Fruit fly (Drosophila melanogaster) whole organism, embryonic: ENCODE measurements around the gene CG14154.

Experiments
- BEAF-32 ChIP-seq: fragments of 200-800 bp; sonication (Bioruptor generic); optimal IDR thresholded peaks from 3 replicates; lab custom pipeline; 2017; ENCODE audit warnings: missing biosample characterization, missing genetic modification characterization, mild to moderate bottlenecking, moderate library complexity, missing genetic modification reagents
- CG10274 ChIP-seq: fragments of 200-800 bp; sonication (Bioruptor generic); optimal IDR thresholded peaks from 3 replicates; lab custom pipeline; 2017; ENCODE audit warnings: missing biosample characterization, mild to moderate bottlenecking, missing genetic modification characterization
- CG12236 ChIP-seq: fragments of 200-800 bp; sonication (Bioruptor generic); optimal IDR thresholded peaks from 2 replicates; lab custom pipeline; 2016; ENCODE audit warnings: missing biosample characterization, missing genetic modification characterization
- CG12744 ChIP-seq: fragments of 200-800 bp; sonication (Bioruptor generic); optimal IDR thresholded peaks from 2 replicates; lab custom pipeline; 2016; ENCODE audit warnings: missing biosample characterization, missing genetic modification characterization
- CG12942 ChIP-seq: fragments of 200-800 bp; sonication (Bioruptor generic); optimal IDR thresholded peaks from 3 replicates; lab custom pipeline; 2016; ENCODE audit warnings: missing biosample characterization, missing genetic modification characterization
- CG14860 ChIP-seq: fragments of 200-800 bp; sonication (Bioruptor generic); IDR thresholded peaks from 3 replicates; pipeline ENCODE4 v1.3.6; 2022; ENCODE audit warnings: missing biosample characterization, missing genetic modification characterization; ENCODE audit not compliant: partially characterized antibody
- CG15269 ChIP-seq: fragments of 200-800 bp; sonication (Bioruptor generic); optimal IDR thresholded peaks from 2 replicates; lab custom pipeline; 2018; ENCODE audit warnings: missing biosample characterization, mild to moderate bottlenecking, missing genetic modification characterization, moderate library complexity
- CG15696 ChIP-seq: fragments of 200-800 bp; sonication (Bioruptor generic); optimal IDR thresholded peaks from 2 replicates; lab custom pipeline; 2019; ENCODE audit warnings: missing biosample characterization, mild to moderate bottlenecking, missing genetic modification characterization, moderate library complexity
- CG16779 ChIP-seq: fragments of 200-800 bp; sonication (Bioruptor generic); IDR thresholded peaks from 2 replicates; pipeline ENCODE4 v1.3.6; 2022; ENCODE audit warnings: missing biosample characterization, missing genetic modification characterization
- CG17186 ChIP-seq: fragments of 200-800 bp; sonication (Bioruptor generic); optimal IDR thresholded peaks from 3 replicates; lab custom pipeline; 2017; ENCODE audit warnings: missing biosample characterization, missing genetic modification reagents, missing genetic modification characterization
- CG2199 ChIP-seq: fragments of 200-800 bp; sonication (Bioruptor generic); IDR thresholded peaks from 3 replicates; pipeline ENCODE4 v1.3.6; 2022; ENCODE audit warnings: missing biosample characterization, missing genetic modification characterization
- CG30020 ChIP-seq: fragments of 200-800 bp; optimal IDR thresholded peaks from 2 replicates; lab custom pipeline; 2019; ENCODE audit warnings: missing biosample characterization, mild to moderate bottlenecking, missing genetic modification characterization, moderate library complexity
- CG3407 ChIP-seq: fragments of 200-800 bp; sonication (Bioruptor generic); optimal IDR thresholded peaks from 2 replicates; lab custom pipeline; 2018; ENCODE audit warnings: missing biosample characterization, mild to moderate bottlenecking, missing genetic modification characterization
- CG4707 ChIP-seq: fragments of 200-800 bp; sonication (Bioruptor generic); optimal IDR thresholded peaks from 2 replicates; lab custom pipeline; 2018; ENCODE audit warnings: missing biosample characterization, mild to moderate bottlenecking, missing genetic modification characterization, moderate library complexity
- CG5245 ChIP-seq: fragments of 200-800 bp; sonication (Bioruptor generic); optimal IDR thresholded peaks from 3 replicates; lab custom pipeline; 2016; ENCODE audit warnings: missing biosample characterization, missing genetic modification characterization
- CG6683 ChIP-seq: fragments of 200-800 bp; sonication (Bioruptor generic); optimal IDR thresholded peaks from 2 replicates; lab custom pipeline; 2017; ENCODE audit warnings: missing biosample characterization, mild to moderate bottlenecking, missing genetic modification characterization, missing genetic modification reagents
- CG7271 ChIP-seq: fragments of 200-800 bp; sonication (Bioruptor generic); optimal IDR thresholded peaks from 2 replicates; lab custom pipeline; 2018; ENCODE audit warnings: missing biosample characterization, mild to moderate bottlenecking, missing genetic modification characterization, moderate library complexity
- CG7745 ChIP-seq: fragments of 200-800 bp; sonication (Bioruptor generic); optimal IDR thresholded peaks from 2 replicates; lab custom pipeline; 2018; ENCODE audit warnings: missing biosample characterization, mild to moderate bottlenecking, missing genetic modification characterization, moderate library complexity
- CG8478 ChIP-seq: fragments of >200 bp; optimal IDR thresholded peaks from 2 replicates; lab custom pipeline; 2018
- CG8944 ChIP-seq: fragments of 200-800 bp; sonication (Bioruptor generic); optimal IDR thresholded peaks from 3 replicates; lab custom pipeline; 2016; ENCODE audit warnings: missing biosample characterization, missing genetic modification characterization
- CG9609 ChIP-seq: fragments of 200-800 bp; sonication (Bioruptor generic); optimal IDR thresholded peaks from 3 replicates; lab custom pipeline; 2016; ENCODE audit warnings: missing biosample characterization, missing genetic modification characterization
- Dfd ChIP-seq, 2 experiments: fragments of >200 bp; optimal IDR thresholded peaks; 2 replicates each; lab custom pipeline; 2017; ENCODE audit warnings: missing biosample characterization in 2 of 2, missing genetic modification characterization in 2 of 2
- Dp ChIP-seq: fragments of 200-800 bp; sonication (Bioruptor generic); optimal IDR thresholded peaks from 2 replicates; lab custom pipeline; 2018; ENCODE audit warnings: missing biosample characterization, mild to moderate bottlenecking, missing genetic modification characterization, moderate library complexity
- Lhr ChIP-seq: fragments of 200-800 bp; sonication (Bioruptor generic); optimal IDR thresholded peaks from 3 replicates; lab custom pipeline; 2017; ENCODE audit warnings: mild to moderate bottlenecking, missing biosample characterization, missing genetic modification reagents, missing genetic modification characterization
- NC2β ChIP-seq: fragments of 200-800 bp; sonication (Bioruptor generic); optimal IDR thresholded peaks from 2 replicates; lab custom pipeline; 2016; ENCODE audit warnings: missing biosample characterization, missing genetic modification characterization
- NfI ChIP-seq: fragments of 200-800 bp; sonication (Bioruptor generic); optimal IDR thresholded peaks from 3 replicates; lab custom pipeline; 2018; ENCODE audit warnings: missing biosample characterization, mild to moderate bottlenecking, missing genetic modification characterization, moderate library complexity
- PHDP ChIP-seq: fragments of 200-800 bp; sonication (Bioruptor generic); optimal IDR thresholded peaks from 3 replicates; lab custom pipeline; 2018; ENCODE audit warnings: missing biosample characterization, mild to moderate bottlenecking, missing genetic modification characterization, moderate library complexity
- Side ChIP-seq: fragments of 200-800 bp; sonication (Bioruptor generic); optimal IDR thresholded peaks from 2 replicates; lab custom pipeline; 2016; ENCODE audit warnings: missing biosample characterization, missing genetic modification characterization
- Sin3A ChIP-seq: fragments of >200 bp; optimal IDR thresholded peaks from 2 replicates; lab custom pipeline; 2018
- Spps ChIP-seq: fragments of 200-800 bp; sonication (Bioruptor generic); optimal IDR thresholded peaks from 2 replicates; lab custom pipeline; 2018; ENCODE audit warnings: missing biosample characterization, mild to moderate bottlenecking, missing genetic modification characterization
- Sry-δ ChIP-seq: fragments of 200-800 bp; sonication (Bioruptor generic); optimal IDR thresholded peaks from 2 replicates; lab custom pipeline; 2016; ENCODE audit warnings: missing biosample characterization, missing genetic modification characterization
- ato ChIP-seq: fragments of 200-800 bp; sonication (Bioruptor generic); IDR thresholded peaks from 2 replicates; pipeline ENCODE4 v1.3.6; 2022; ENCODE audit warnings: missing biosample characterization, missing genetic modification characterization; ENCODE audit not compliant: partially characterized antibody
- bab2 ChIP-seq: fragments of 200-800 bp; sonication (Bioruptor generic); optimal IDR thresholded peaks from 2 replicates; lab custom pipeline; 2016; ENCODE audit warnings: missing biosample characterization, missing genetic modification characterization
- bbx ChIP-seq: fragments of 200-800 bp; sonication (Bioruptor generic); IDR thresholded peaks from 2 replicates; pipeline ENCODE4 v1.3.6; 2022; ENCODE audit warnings: missing biosample characterization, missing genetic modification characterization; ENCODE audit not compliant: partially characterized antibody
- cato ChIP-seq: fragments of 200-800 bp; sonication (Bioruptor generic); optimal IDR thresholded peaks from 2 replicates; lab custom pipeline; 2016; ENCODE audit warnings: missing biosample characterization, missing genetic modification characterization, borderline replicate concordance
- cg ChIP-seq: fragments of 200-800 bp; sonication (Bioruptor generic); optimal IDR thresholded peaks from 3 replicates; lab custom pipeline; 2019; ENCODE audit warnings: missing biosample characterization, mild to moderate bottlenecking, missing genetic modification characterization, moderate library complexity
- chn ChIP-seq: fragments of 200-800 bp; sonication (Bioruptor generic); optimal IDR thresholded peaks from 2 replicates; lab custom pipeline; 2016; ENCODE audit warnings: missing biosample characterization, missing genetic modification characterization
- crc ChIP-seq: fragments of 200-800 bp; sonication (Bioruptor generic); optimal IDR thresholded peaks from 2 replicates; lab custom pipeline; 2016; ENCODE audit warnings: missing biosample characterization, missing genetic modification characterization
- dmrt99B ChIP-seq: fragments of 200-800 bp; sonication (Bioruptor generic); optimal IDR thresholded peaks from 2 replicates; lab custom pipeline; 2018; ENCODE audit warnings: missing biosample characterization, mild to moderate bottlenecking, missing genetic modification characterization, moderate library complexity
- fd96Cb ChIP-seq: fragments of 200-800 bp; sonication (Bioruptor generic); optimal IDR thresholded peaks from 2 replicates; lab custom pipeline; 2018; ENCODE audit warnings: missing biosample characterization, mild to moderate bottlenecking, missing genetic modification characterization, moderate library complexity
- grau ChIP-seq: fragments of 200-800 bp; optimal IDR thresholded peaks from 3 replicates; lab custom pipeline; 2019; ENCODE audit warnings: missing biosample characterization, mild to moderate bottlenecking, missing genetic modification characterization, moderate library complexity
- gro ChIP-seq: fragments of 200-800 bp; sonication (Bioruptor generic); optimal IDR thresholded peaks from 2 replicates; lab custom pipeline; 2016; ENCODE audit warnings: missing biosample characterization, missing genetic modification characterization
- sens ChIP-seq: fragments of 200-800 bp; sonication (Bioruptor generic); peaks from one replicate; lab custom pipeline; 2016; ENCODE audit warnings: missing biosample characterization, missing genetic modification characterization
- sim ChIP-seq: fragments of 200-800 bp; sonication (Bioruptor generic); IDR thresholded peaks from 2 replicates; pipeline ENCODE4 v1.3.6; 2022; ENCODE audit warnings: missing biosample characterization, missing genetic modification characterization
- sob ChIP-seq: fragments of 200-800 bp; sonication (Bioruptor generic); IDR thresholded peaks from 2 replicates; pipeline ENCODE4 v1.3.6; 2022; ENCODE audit warnings: missing biosample characterization, missing genetic modification characterization
- tgo ChIP-seq: fragments of 200-800 bp; sonication (Bioruptor generic); IDR thresholded peaks from 3 replicates; pipeline ENCODE4 v1.3.6; 2022; ENCODE audit warnings: missing biosample characterization, missing genetic modification characterization
- toy ChIP-seq: fragments of 200-800 bp; sonication (Bioruptor generic); IDR thresholded peaks from 2 replicates; pipeline ENCODE4 v1.3.6; 2022; ENCODE audit warnings: missing biosample characterization, missing genetic modification characterization
- vnd ChIP-seq: fragments of 200-800 bp; sonication (Bioruptor generic); IDR thresholded peaks from 3 replicates; pipeline ENCODE4 v1.3.6; 2022; ENCODE audit warnings: missing biosample characterization, missing genetic modification characterization; ENCODE audit not compliant: partially characterized antibody
- wek ChIP-seq: fragments of 200-800 bp; sonication (Bioruptor generic); optimal IDR thresholded peaks from 3 replicates; lab custom pipeline; 2018; ENCODE audit warnings: missing biosample characterization, mild to moderate bottlenecking, missing genetic modification characterization, moderate library complexity
- zen2 ChIP-seq: fragments of 200-800 bp; sonication (Bioruptor generic); IDR thresholded peaks from 3 replicates; pipeline ENCODE4 v1.3.6; 2022; ENCODE audit warnings: missing biosample characterization, missing genetic modification characterization; ENCODE audit not compliant: partially characterized antibody

Gene CG14154

DNA sequence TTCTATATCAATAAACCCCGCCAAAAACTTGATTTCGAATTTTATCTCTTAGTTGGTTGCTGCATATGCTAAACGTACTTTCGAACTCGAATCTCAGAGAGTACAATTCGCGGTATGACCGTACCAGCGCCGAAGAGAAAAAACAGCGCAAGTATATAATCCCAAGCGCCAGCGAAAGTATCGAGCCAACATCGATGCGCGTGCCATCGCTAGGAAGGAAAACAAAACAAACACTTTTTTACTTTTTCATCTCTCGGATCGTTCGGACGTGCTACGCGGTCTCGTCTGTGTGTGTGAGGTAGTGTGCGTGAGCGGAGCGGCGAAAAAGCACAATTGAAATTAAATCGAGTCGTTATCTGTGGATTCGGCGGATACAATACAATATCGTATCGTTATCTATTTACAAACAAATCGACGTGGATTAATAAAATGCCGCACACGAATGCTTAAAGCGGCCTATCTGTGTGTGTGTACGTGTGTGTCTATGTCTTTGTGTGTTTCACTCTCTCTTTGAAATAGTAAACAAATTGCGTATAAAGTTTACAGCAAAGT lies 22.9 kb downstream of the CG14154 start, which contains the start of gene simj (continued):
- TF ChIP-seq CG17186 (GFP tag; lab: Kevin White, UChicago) (peak; percentile 96), fd96Cb (no peak), CG8478 (no peak), CG16779 (0 out of 2 replicates have a peak, but pooled peaks have one; percentile 27), CG9609 (no peak), CG3407 (GFP tag; lab: Kevin White, UChicago) (no peak), Spps (tag; lab: Kevin White, UChicago) (peak; percentile 29), crc (no peak), ato (peak; percentile 79), CG4707 (GFP tag; lab: Kevin White, UChicago) (peak; percentile 63), sob (GFP tag; lab: Robert Waterston, UW) (peak; percentile 77), NfI (GFP tag; lab: Kevin White, UChicago) (peak; percentile 57), CG30020 (peak; percentile 16), CG6683 (GFP tag; lab: Kevin White, UChicago) (peak; percentile 35), PHDP (peak; percentile 34), CG12236 (peak; percentile 21), CG2199 (GFP tag; lab: Robert Waterston, UW) (0 out of 3 replicates have a peak, but pooled peaks have one; percentile 10), sens (peak; percentile 82), Lhr (GFP tag; lab: Kevin White, UChicago) (peak; percentile 74), BEAF-32 (GFP tag; lab: Kevin White, UChicago) (peak; percentile 92), tgo (0 out of 3 replicates have a peak, but pooled peaks have one; percentile 18), CG7745 (tag; lab: Kevin White, UChicago) (peak; percentile 0), sim (peak; percentile 36; the same call in 1 of the 2 replicates), Side (GFP tag; lab: Kevin White, UChicago) (peak; percentile 36), zen2 (GFP tag; lab: Robert Waterston, UW) (peak; percentile 80; the same call in 1 of the 3 replicates), NC2β (peak; percentile 52), dmrt99B (peak; percentile 34), Dp (peak; percentile 81), CG15696 (tag; lab: Kevin White, UChicago) (peak; percentile 6), wek (GFP tag; lab: Kevin White, UChicago) (peak; percentile 75), CG12744 (GFP tag; lab: Kevin White, UChicago) (peak; percentile 12), cato (GFP tag; lab: Kevin White, UChicago) (no peak), Sin3A (lab: Kevin White, UChicago) (peak; percentile 10), CG15269 (tag; lab: Kevin White, UChicago) (peak; percentile 47), CG7271 (peak; percentile 72), bbx (GFP tag; lab: Robert Waterston, UW) (peak; percentile 95), CG8944 (GFP tag; lab: Kevin White, UChicago) (peak; percentile 39), CG12942 (GFP tag; lab: Kevin White, UChicago) (no peak), toy (GFP tag; lab: Robert Waterston, UW) (no peak), Sry-δ (GFP tag; lab: Kevin White, UChicago) (peak; percentile 99), chn (GFP tag; lab: Kevin White, UChicago) (peak; percentile 41), CG5245 (no peak), grau (tag; lab: Kevin White, UChicago) (peak; percentile 52), bab2 (GFP tag; lab: Kevin White, UChicago) (no peak), CG14860 (GFP tag; lab: Robert Waterston, UW) (peak; percentile 55; the same call in 1 of the 3 replicates), vnd (GFP tag; lab: Robert Waterston, UW) (peak; percentile 64), Dfd (GFP tag; optimal IDR thresholded peaks at IDR 0.05; lab: Kevin White, UChicago) (no peak), gro (GFP tag; lab: Kevin White, UChicago) (peak; percentile 55), cg (GFP tag; lab: Kevin White, UChicago) (peak; percentile 94), CG10274 (no peak)
